Worm (Caenorhabditis elegans): Measurements from ENCODE around the gene C50F4.12.

The C50F4.12 gene

ce11 chrV:9516280-9516679 is 23.3 kb downstream of the C50F4.12 start:
- TF ChIP-seq B0310.2 (tag; optimal IDR thresholded peaks at IDR 0.05) (no peak), tbx-37 (GFP tag; conservative IDR thresholded peaks at IDR 0.05) (no peak), hmbx-1 (tag; optimal IDR thresholded peaks at IDR 0.05) (no peak)

- no peak for TF ChIP-seq ceh-36 (tag; optimal IDR thresholded peaks at IDR 0.05)
These were observed 25.9 kb downstream of the C50F4.12 start, which contains the start of gene eif-2Bdelta for ce11 chrV:9513590-9513989. Gene eif-2Bdelta, plus strand, starts transcription at chrV:9513824.

- TF ChIP-seq scrt-1 (GFP tag; IDR thresholded peaks at IDR 0.05) (no peak), ceh-13 (GFP tag; optimal IDR thresholded peaks at IDR 0.05) (no peak), tbx-37 (GFP tag; conservative IDR thresholded peaks at IDR 0.05) (no peak), hmg-4 (GFP tag; optimal IDR thresholded peaks at IDR 0.05) (no peak), F13C5.2 (tag; optimal IDR thresholded peaks at IDR 0.05) (no peak), pes-1 (GFP tag; IDR thresholded peaks at IDR 0.05) (no peak), hnd-1 (tag; optimal IDR thresholded peaks at IDR 0.05) (no peak)
These were observed 29.9 kb downstream of the C50F4.12 start for ce11 chrV:9509597-9509996.

- TF ChIP-seq scrt-1 (GFP tag; IDR thresholded peaks at IDR 0.05) (no peak), hmbx-1 (tag; optimal IDR thresholded peaks at IDR 0.05) (no peak), tra-4 (tag; optimal IDR thresholded peaks at IDR 0.05) (no peak), aly-1 (tag; optimal IDR thresholded peaks at IDR 0.05) (no peak), ama-1 (optimal IDR thresholded peaks at IDR 0.05) (no peak), pes-1 (GFP tag; IDR thresholded peaks at IDR 0.05) (no peak), hmg-4 (GFP tag; optimal IDR thresholded peaks at IDR 0.05) (no peak), tbx-11 (GFP tag; IDR thresholded peaks at IDR 0.05) (no peak), flt-1 (GFP tag; IDR thresholded peaks at IDR 0.05) (no peak), sea-1 (GFP tag; conservative IDR thresholded peaks at IDR 0.05) (no peak)
These were observed 31.8 kb downstream of the C50F4.12 start, which contains the start of gene acs-14 for ce11 chrV:9507742-9508141. Gene acs-14, plus strand, starts transcription at chrV:9508132.

ce11 chrV:9506931-9507330 is 32.6 kb downstream of the C50F4.12 start:
- TF ChIP-seq pes-1 (GFP tag; IDR thresholded peaks at IDR 0.05) (no peak), hmg-4 (GFP tag; optimal IDR thresholded peaks at IDR 0.05) (no peak), F13C5.2 (tag; optimal IDR thresholded peaks at IDR 0.05) (no peak), aly-1 (tag; optimal IDR thresholded peaks at IDR 0.05) (no peak), B0310.2 (tag; optimal IDR thresholded peaks at IDR 0.05) (no peak), hmbx-1 (tag; optimal IDR thresholded peaks at IDR 0.05) (no peak), tra-4 (tag; optimal IDR thresholded peaks at IDR 0.05) (no peak), tbx-37 (GFP tag; conservative IDR thresholded peaks at IDR 0.05) (no peak), hnd-1 (tag; optimal IDR thresholded peaks at IDR 0.05) (no peak), scrt-1 (GFP tag; IDR thresholded peaks at IDR 0.05) (no peak), ets-7 (tag; optimal IDR thresholded peaks at IDR 0.05) (no peak), ceh-13 (GFP tag; optimal IDR thresholded peaks at IDR 0.05) (no peak), ama-1 (optimal IDR thresholded peaks at IDR 0.05) (no peak), ceh-36 (tag; optimal IDR thresholded peaks at IDR 0.05) (no peak), tbx-11 (GFP tag; IDR thresholded peaks at IDR 0.05) (no peak), flt-1 (GFP tag; IDR thresholded peaks at IDR 0.05) (no peak), sea-1 (GFP tag; conservative IDR thresholded peaks at IDR 0.05) (no peak)

ce11 chrV:9504474-9504960 is 35.0 kb downstream of the C50F4.12 start, which contains the start of gene haao-1:
Gene haao-1, plus strand, starts transcription at chrV:9504910.
- TF ChIP-seq ceh-36 (tag; optimal IDR thresholded peaks at IDR 0.05): no peak
- no peak for TF ChIP-seq tra-4 (tag; optimal IDR thresholded peaks at IDR 0.05)
- no peak for TF ChIP-seq aly-1 (tag; optimal IDR thresholded peaks at IDR 0.05)
- no peak for TF ChIP-seq sea-1 (GFP tag; conservative IDR thresholded peaks at IDR 0.05)
- TF ChIP-seq ceh-13 (GFP tag; optimal IDR thresholded peaks at IDR 0.05): no peak
- no peak for TF ChIP-seq hmbx-1 (tag; optimal IDR thresholded peaks at IDR 0.05)
- TF ChIP-seq pes-1 (GFP tag; IDR thresholded peaks at IDR 0.05): no peak
- TF ChIP-seq scrt-1 (GFP tag; IDR thresholded peaks at IDR 0.05): no peak
- no peak for TF ChIP-seq F13C5.2 (tag; optimal IDR thresholded peaks at IDR 0.05)
- TF ChIP-seq B0310.2 (tag; optimal IDR thresholded peaks at IDR 0.05): no peak
- no peak for TF ChIP-seq hnd-1 (tag; optimal IDR thresholded peaks at IDR 0.05)
- TF ChIP-seq hmg-4 (GFP tag; optimal IDR thresholded peaks at IDR 0.05): no peak
- no peak for TF ChIP-seq tbx-37 (GFP tag; conservative IDR thresholded peaks at IDR 0.05)
- no peak for TF ChIP-seq ets-7 (tag; optimal IDR thresholded peaks at IDR 0.05)
- TF ChIP-seq flt-1 (GFP tag; IDR thresholded peaks at IDR 0.05): no peak
- no peak for TF ChIP-seq tbx-11 (GFP tag; IDR thresholded peaks at IDR 0.05)
- no peak for TF ChIP-seq ama-1 (optimal IDR thresholded peaks at IDR 0.05)

- TF ChIP-seq aly-1 (tag; optimal IDR thresholded peaks at IDR 0.05) (peak; percentile 91), ama-1 (optimal IDR thresholded peaks at IDR 0.05) (no peak), hnd-1 (tag; optimal IDR thresholded peaks at IDR 0.05) (peak; percentile 87), hmbx-1 (tag; optimal IDR thresholded peaks at IDR 0.05) (peak; percentile 74), scrt-1 (GFP tag; IDR thresholded peaks at IDR 0.05) (peak; percentile 97), B0310.2 (tag; optimal IDR thresholded peaks at IDR 0.05) (peak; percentile 93), pes-1 (GFP tag; IDR thresholded peaks at IDR 0.05) (no peak; the same call in 1 of the 2 replicates), F13C5.2 (tag; optimal IDR thresholded peaks at IDR 0.05) (peak; percentile 91), tbx-37 (GFP tag; conservative IDR thresholded peaks at IDR 0.05) (peak; percentile 92), tra-4 (tag; optimal IDR thresholded peaks at IDR 0.05) (peak; percentile 75), tbx-11 (GFP tag; IDR thresholded peaks at IDR 0.05) (peak; percentile 94), ceh-36 (tag; optimal IDR thresholded peaks at IDR 0.05) (peak; percentile 91), ceh-13 (GFP tag; optimal IDR thresholded peaks at IDR 0.05) (peak; percentile 84), flt-1 (GFP tag; IDR thresholded peaks at IDR 0.05) (peak; percentile 96), sea-1 (GFP tag; conservative IDR thresholded peaks at IDR 0.05) (peak; percentile 96), ets-7 (tag; optimal IDR thresholded peaks at IDR 0.05) (peak; percentile 76), hmg-4 (GFP tag; optimal IDR thresholded peaks at IDR 0.05) (peak; percentile 96)
These were observed 36.3 kb downstream of the C50F4.12 start for ce11 chrV:9503152-9503817.

Measured in whole organism, early embryonic.